Worm (Caenorhabditis elegans) whole organism, L1 larva: ENCODE measurements around the gene evl-18.

Source experiments
- C16A3.4 ChIP-seq: fragments of 150-350 bp; optimal IDR thresholded peaks from 2 replicates; lab custom pipeline; 2014; ENCODE audit warnings: missing biosample characterization, missing genetic modification characterization
- F16B12.6 ChIP-seq: fragments of 150-350 bp; optimal IDR thresholded peaks from 2 replicates; lab custom pipeline; 2014; ENCODE audit warnings: missing biosample characterization, missing genetic modification characterization
- ceh-8 ChIP-seq: fragments of 200-800 bp; sonication (Bioruptor generic); optimal IDR thresholded peaks from 2 replicates; lab custom pipeline; 2018; ENCODE audit warnings: mild to moderate bottlenecking, missing genetic modification characterization, moderate library complexity, missing compliant biosample characterization
- irx-1 ChIP-seq: sonication (generic microtip); optimal IDR thresholded peaks from 2 replicates; lab custom pipeline; 2016; ENCODE audit warnings: missing genetic modification characterization, missing compliant biosample characterization
- mdl-1 ChIP-seq, 2 experiments: fragments of 150-350 bp; optimal IDR thresholded peaks; 2 replicates each; lab custom pipeline; 2014 to 2017; ENCODE audit warnings: missing biosample characterization in 2 of 2, missing genetic modification characterization in 2 of 2, inconsistent platforms in 1 of 2
- nhr-12 ChIP-seq: sonication (generic microtip); optimal IDR thresholded peaks from 2 replicates; lab custom pipeline; 2017; ENCODE audit warnings: missing biosample characterization, missing genetic modification characterization
- nhr-237 ChIP-seq: fragments of 150-350 bp; optimal IDR thresholded peaks from 2 replicates; lab custom pipeline; 2014; ENCODE audit warnings: missing biosample characterization, missing genetic modification characterization
- pqm-1 ChIP-seq: sonication (generic microtip); optimal IDR thresholded peaks from 3 replicates; lab custom pipeline; 2017; ENCODE audit warnings: missing biosample characterization, missing genetic modification characterization
- unc-62 ChIP-seq: fragments of 150-350 bp; optimal IDR thresholded peaks from 2 replicates; lab custom pipeline; 2014; ENCODE audit warnings: missing biosample characterization, missing genetic modification reagents, missing genetic modification characterization

DNA sequence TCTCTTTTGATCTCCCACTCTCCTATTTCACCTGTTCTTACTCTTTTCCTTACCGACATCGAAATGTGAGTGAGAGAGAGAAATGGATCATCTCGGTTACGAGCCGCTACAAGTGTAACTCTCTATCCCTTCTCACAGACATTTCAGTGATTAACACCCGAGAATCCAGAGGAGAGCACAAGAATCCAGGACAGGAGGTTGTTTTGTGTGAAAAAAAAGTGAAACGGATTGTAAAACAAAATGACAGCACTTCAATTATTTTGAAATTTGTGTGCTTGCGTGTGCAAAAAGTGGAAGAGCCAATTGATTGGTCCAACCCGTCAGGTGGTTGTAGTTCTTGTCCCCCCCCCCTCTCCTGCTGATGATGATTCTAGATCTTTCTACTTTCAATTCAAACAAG, 48.0 kb upstream of the evl-18 start:
- TF ChIP-seq mdl-1 (tag; optimal IDR thresholded peaks at IDR 0.05; lab: Kevin White, UChicago) (no peak), ceh-8 (no peak), F16B12.6 (no peak), irx-1 (tag; lab: Kevin White, UChicago) (no peak), C16A3.4 (tag; lab: Kevin White, UChicago) (peak; percentile 14), nhr-12 (tag; lab: Kevin White, UChicago) (no peak), pqm-1 (tag; lab: Kevin White, UChicago) (no peak), unc-62 (no peak), nhr-237 (tag; lab: Kevin White, UChicago) (no peak)
